Worm (Caenorhabditis elegans) whole organism, L2 larva: Measurements from ENCODE around the gene osm-10.

Experiments
- elt-1 ChIP-seq: fragments of 150-350 bp; optimal IDR thresholded peaks from 2 replicates; lab custom pipeline; 2014; ENCODE audit warnings: missing biosample characterization, missing genetic modification characterization
- unc-62 ChIP-seq: fragments of 150-350 bp; optimal IDR thresholded peaks from 2 replicates; lab custom pipeline; 2014; ENCODE audit warnings: missing biosample characterization, missing genetic modification reagents, missing genetic modification characterization

DNA sequence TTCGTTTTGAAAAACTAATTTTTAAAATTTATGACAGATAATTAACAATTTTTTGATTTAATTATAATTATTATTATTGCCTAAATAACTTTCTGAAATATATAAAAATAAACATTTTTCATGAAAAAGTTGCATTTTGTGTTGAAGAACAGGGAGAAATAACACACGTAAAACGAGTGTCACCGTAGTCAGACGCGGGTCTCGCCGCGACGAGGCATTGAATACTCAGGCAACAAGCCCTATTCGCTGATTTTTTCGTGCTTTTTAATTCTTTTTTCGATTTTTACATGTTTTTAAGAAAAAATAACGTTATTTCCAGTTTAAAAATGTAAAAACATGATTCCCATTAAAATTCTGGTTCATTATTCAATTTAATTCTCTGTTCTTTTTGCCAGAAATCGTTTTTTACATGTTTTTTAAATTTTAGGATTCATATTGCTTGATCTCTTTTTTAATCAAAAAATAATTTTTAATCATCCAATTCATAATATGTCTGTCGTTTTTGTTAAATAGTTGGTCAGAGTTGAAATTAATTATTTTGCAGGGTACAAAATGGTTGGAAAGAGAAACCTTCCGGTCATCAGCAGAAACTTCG, 35.1 kb upstream of the osm-10 start, which contains the start of gene rpl-6:
- TF ChIP-seq elt-1 (no peak), unc-62 (GFP tag; lab: Kevin White, UChicago) (no peak)
